Worm (Caenorhabditis elegans) whole organism, young adult: ENCODE results near the gene tlk-1.

Experiments used
- C17E4.6 ChIP-seq: fragments of 200-800 bp; sonication (Bioruptor generic); IDR thresholded peaks from 2 replicates; pipeline ENCODE4 v1.3.6; 2022; ENCODE audit warnings: missing genetic modification reagents, missing genetic modification characterization, missing compliant biosample characterization
- F22D6.2 ChIP-seq: sonication (generic microtip); optimal IDR thresholded peaks from 2 replicates; lab custom pipeline; 2016; ENCODE audit warnings: mild to moderate bottlenecking, missing genetic modification characterization, missing compliant biosample characterization
- F23B12.7 ChIP-seq: sonication (generic microtip); optimal IDR thresholded peaks from 2 replicates; lab custom pipeline; 2017; ENCODE audit warnings: missing genetic modification characterization, mild to moderate bottlenecking, missing compliant biosample characterization, antibody characterized with exemption, moderate library complexity; ENCODE audit not compliant: insufficient read depth
- F57C9.4 ChIP-seq: sonication (generic microtip); optimal IDR thresholded peaks from 2 replicates; lab custom pipeline; 2017; ENCODE audit warnings: mild to moderate bottlenecking, missing genetic modification characterization, missing compliant biosample characterization
- K12H6.12 ChIP-seq: fragments of 200-800 bp; sonication (Bioruptor generic); optimal IDR thresholded peaks from 2 replicates; lab custom pipeline; 2018; ENCODE audit warnings: mild to moderate bottlenecking, missing genetic modification characterization, missing compliant biosample characterization
- Y53F4B.3 ChIP-seq: fragments of 200-800 bp; sonication (Bioruptor generic); IDR thresholded peaks from 2 replicates; pipeline ENCODE4 v1.3.6; 2022; ENCODE audit warnings: missing genetic modification reagents, missing genetic modification characterization, missing compliant biosample characterization
- Y56A3A.18 ChIP-seq: fragments of 200-800 bp; sonication (Bioruptor generic); IDR thresholded peaks from 2 replicates; pipeline ENCODE4 v1.3.6; 2022; ENCODE audit warnings: missing genetic modification reagents, missing genetic modification characterization, missing compliant biosample characterization
- akir-1 ChIP-seq: fragments of 200-800 bp; sonication (Bioruptor generic); optimal IDR thresholded peaks from 2 replicates; lab custom pipeline; 2018; ENCODE audit warnings: mild to moderate bottlenecking, missing genetic modification characterization, moderate library complexity, missing compliant biosample characterization
- aptf-2 ChIP-seq: fragments of 200-800 bp; sonication (Bioruptor generic); conservative IDR thresholded peaks from 2 replicates; pipeline ENCODE4 v1.3.6; 2022; ENCODE audit warnings: missing genetic modification reagents, missing genetic modification characterization, missing compliant biosample characterization
- bed-1 ChIP-seq: fragments of 200-800 bp; sonication (Bioruptor generic); IDR thresholded peaks from 2 replicates; pipeline ENCODE4 v1.3.6; 2022; ENCODE audit warnings: missing genetic modification reagents, missing genetic modification characterization, missing compliant biosample characterization
- ccch-3 ChIP-seq: fragments of 200-800 bp; sonication (Bioruptor generic); optimal IDR thresholded peaks from 2 replicates; lab custom pipeline; 2018; ENCODE audit warnings: mild to moderate bottlenecking, missing genetic modification characterization, missing compliant biosample characterization
- cebp-1 ChIP-seq, 2 experiments: fragments of 200-800 bp in 1 of 2; sonication (Bioruptor generic) in 1 of 2; sonication (generic microtip) in 1 of 2; IDR thresholded peaks in 1 of 2; optimal IDR thresholded peaks in 1 of 2; 2 replicates each; pipeline versions ENCODE4 v1.3.6 to Lab custom; 2017 to 2022; ENCODE audit warnings: missing compliant biosample characterization in 2 of 2, missing genetic modification characterization in 2 of 2, mild to moderate bottlenecking in 1 of 2, missing genetic modification reagents in 1 of 2, moderate library complexity in 1 of 2
- cebp-2 ChIP-seq: fragments of 200-800 bp; sonication (Bioruptor generic); IDR thresholded peaks from 2 replicates; pipeline ENCODE4 v1.3.6; 2022; ENCODE audit warnings: missing genetic modification characterization, missing compliant biosample characterization
- ceh-58 ChIP-seq: fragments of 200-800 bp; sonication (Bioruptor generic); IDR thresholded peaks from 2 replicates; pipeline ENCODE4 v1.3.6; 2022; ENCODE audit warnings: missing genetic modification characterization, missing compliant biosample characterization
- ceh-79 ChIP-seq: sonication (generic microtip); optimal IDR thresholded peaks from 2 replicates; lab custom pipeline; 2017; ENCODE audit warnings: mild to moderate bottlenecking, missing genetic modification characterization, missing compliant biosample characterization
- ceh-91 ChIP-seq: fragments of 200-800 bp; sonication (Bioruptor generic); IDR thresholded peaks from 2 replicates; pipeline ENCODE4 v1.3.6; 2022; ENCODE audit warnings: missing genetic modification reagents, missing genetic modification characterization, missing compliant biosample characterization
- egrh-3 ChIP-seq: fragments of 200-800 bp; sonication (Bioruptor generic); IDR thresholded peaks from 2 replicates; pipeline ENCODE4 v1.3.6; 2022; ENCODE audit warnings: missing genetic modification reagents, missing genetic modification characterization, missing compliant biosample characterization
- ets-4 ChIP-seq: fragments of 200-800 bp; sonication (Bioruptor generic); optimal IDR thresholded peaks from 2 replicates; lab custom pipeline; 2018; ENCODE audit warnings: mild to moderate bottlenecking, missing genetic modification characterization, missing compliant biosample characterization
- gei-17 ChIP-seq: fragments of 200-800 bp; sonication (Bioruptor generic); optimal IDR thresholded peaks from 2 replicates; lab custom pipeline; 2018; ENCODE audit warnings: mild to moderate bottlenecking, missing genetic modification characterization, missing compliant biosample characterization
- hmg-1.2 ChIP-seq: fragments of 200-800 bp; sonication (Bioruptor generic); IDR thresholded peaks from 2 replicates; pipeline ENCODE4 v1.3.6; 2022; ENCODE audit warnings: missing genetic modification reagents, missing genetic modification characterization, missing compliant biosample characterization
- lin-35 ChIP-seq, 3 experiments: fragments of 150-350 bp in 2 of 3; sonication (generic microtip) in 1 of 3; optimal IDR thresholded peaks; 2 replicates each; lab custom pipeline; 2014 to 2018; ENCODE audit warnings: missing biosample characterization in 3 of 3, missing genetic modification characterization in 3 of 3, missing genetic modification reagents in 3 of 3
- lin-40 ChIP-seq: sonication (generic microtip); optimal IDR thresholded peaks from 2 replicates; lab custom pipeline; 2016; ENCODE audit warnings: missing genetic modification characterization, mild to moderate bottlenecking, missing compliant biosample characterization, missing genotype, missing genetic modification reagents
- madf-3 ChIP-seq: fragments of 200-800 bp; sonication (Bioruptor generic); IDR thresholded peaks from 2 replicates; pipeline ENCODE4 v1.3.6; 2022; ENCODE audit warnings: missing genetic modification reagents, missing genetic modification characterization, missing compliant biosample characterization
- madf-6 ChIP-seq: fragments of 200-800 bp; sonication (Bioruptor generic); IDR thresholded peaks from 2 replicates; pipeline ENCODE4 v1.3.6; 2022; ENCODE audit warnings: missing genetic modification reagents, missing genetic modification characterization, missing compliant biosample characterization
- nfya-1 ChIP-seq: sonication (generic microtip); optimal IDR thresholded peaks from 2 replicates; lab custom pipeline; 2017; ENCODE audit warnings: antibody characterized with exemption, missing compliant biosample characterization, missing genetic modification characterization, borderline replicate concordance; ENCODE audit not compliant: insufficient read depth
- nfya-2 ChIP-seq: fragments of 200-800 bp; sonication (Bioruptor generic); IDR thresholded peaks from 2 replicates; pipeline ENCODE4 v1.3.6; 2022; ENCODE audit warnings: missing genetic modification reagents, missing genetic modification characterization, missing compliant biosample characterization
- nhr-120 ChIP-seq: fragments of 200-800 bp; sonication (Bioruptor generic); IDR thresholded peaks from 2 replicates; pipeline ENCODE4 v1.3.6; 2022; ENCODE audit warnings: missing genetic modification characterization, missing compliant biosample characterization
- nhr-27 ChIP-seq: fragments of 200-800 bp; sonication (Bioruptor generic); optimal IDR thresholded peaks from 2 replicates; lab custom pipeline; 2018; ENCODE audit warnings: mild to moderate bottlenecking, missing genetic modification characterization, moderate library complexity, missing compliant biosample characterization
- nhr-80 ChIP-seq: sonication (generic microtip); optimal IDR thresholded peaks from 2 replicates; lab custom pipeline; 2016; ENCODE audit warnings: missing genetic modification characterization, missing compliant biosample characterization
- rcor-1 ChIP-seq: fragments of 200-800 bp; sonication (Bioruptor generic); IDR thresholded peaks from 2 replicates; pipeline ENCODE4 v1.3.6; 2022; ENCODE audit warnings: missing genetic modification reagents, missing genetic modification characterization, missing compliant biosample characterization
- rec-8 ChIP-seq, 2 experiments: sonication (generic microtip); optimal IDR thresholded peaks; 2 replicates each; lab custom pipeline; 2016; ENCODE audit warnings: mild to moderate bottlenecking in 2 of 2, missing genetic modification characterization in 2 of 2, missing genetic modification reagents in 2 of 2, missing genotype in 2 of 2, missing biosample characterization in 1 of 2, missing compliant biosample characterization in 1 of 2, moderate library complexity in 1 of 2
- snpc-1.3 ChIP-seq: sonication (generic microtip); optimal IDR thresholded peaks from 2 replicates; lab custom pipeline; 2017; ENCODE audit warnings: missing genetic modification characterization, mild to moderate bottlenecking, missing compliant biosample characterization, antibody characterized with exemption, moderate library complexity, missing genotype, missing genetic modification reagents; ENCODE audit not compliant: insufficient read depth
- unc-62 ChIP-seq: fragments of 150-350 bp; optimal IDR thresholded peaks from 2 replicates; lab custom pipeline; 2014; ENCODE audit warnings: missing biosample characterization, missing genetic modification reagents, missing genetic modification characterization
- zfh-2 ChIP-seq: fragments of 200-800 bp; sonication (Bioruptor generic); conservative IDR thresholded peaks from 2 replicates; pipeline ENCODE4 v1.3.6; 2022; ENCODE audit warnings: missing genetic modification reagents, missing genetic modification characterization, missing compliant biosample characterization

The tlk-1 gene

DNA sequence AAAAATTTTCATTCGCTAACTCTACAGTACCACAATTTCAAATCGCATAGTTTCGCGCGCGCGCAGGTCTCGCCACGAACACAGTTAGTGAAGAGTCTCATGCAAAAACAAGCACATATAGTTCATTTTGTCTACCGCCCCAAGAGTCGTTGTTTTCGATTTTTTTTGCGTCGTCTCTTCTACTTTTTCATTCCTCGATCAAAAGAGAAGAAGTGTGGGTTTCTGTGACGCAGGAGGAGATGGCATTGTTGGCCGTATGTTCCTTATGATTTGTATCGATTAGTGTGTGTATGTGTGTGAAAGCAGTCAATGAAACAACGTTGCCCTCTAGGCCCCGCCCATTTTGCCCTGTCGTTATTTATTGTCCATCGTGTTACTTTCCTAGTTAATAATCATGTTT is 1.8 kb upstream of the tlk-1 start:
- TF ChIP-seq nfya-1 (tag; lab: Kevin White, UChicago), result no peak
- TF ChIP-seq gei-17 (GFP tag; lab: Kevin White, UChicago), result no peak
- no peak for TF ChIP-seq ceh-91 (GFP tag; lab: Robert Waterston, UW)
- no peak for TF ChIP-seq cebp-2 (GFP tag; lab: Robert Waterston, UW)
- TF ChIP-seq Y53F4B.3, result no peak
- TF ChIP-seq akir-1 (GFP tag; lab: Kevin White, UChicago), result no peak
- TF ChIP-seq egrh-3 (GFP tag; lab: Robert Waterston, UW), result no peak
- no peak for TF ChIP-seq unc-62 (GFP tag; lab: Kevin White, UChicago)
- no peak for TF ChIP-seq F22D6.2 (tag; lab: Kevin White, UChicago)
- no peak for TF ChIP-seq ets-4 (GFP tag; lab: Kevin White, UChicago)
- no peak for TF ChIP-seq F57C9.4
- no peak for TF ChIP-seq ceh-58 (GFP tag; lab: Robert Waterston, UW)
- TF ChIP-seq F23B12.7 (tag; lab: Kevin White, UChicago), result no peak
- no peak for TF ChIP-seq rec-8 (tag; optimal IDR thresholded peaks at IDR 0.05; lab: Kevin White, UChicago)
- no peak for TF ChIP-seq K12H6.12 (tag; lab: Kevin White, UChicago)
- no peak for TF ChIP-seq nhr-27 (tag; lab: Kevin White, UChicago)
- TF ChIP-seq nhr-80 (tag; lab: Kevin White, UChicago), result no peak
- no peak for TF ChIP-seq Y56A3A.18 (GFP tag; lab: Robert Waterston, UW)

DNA sequence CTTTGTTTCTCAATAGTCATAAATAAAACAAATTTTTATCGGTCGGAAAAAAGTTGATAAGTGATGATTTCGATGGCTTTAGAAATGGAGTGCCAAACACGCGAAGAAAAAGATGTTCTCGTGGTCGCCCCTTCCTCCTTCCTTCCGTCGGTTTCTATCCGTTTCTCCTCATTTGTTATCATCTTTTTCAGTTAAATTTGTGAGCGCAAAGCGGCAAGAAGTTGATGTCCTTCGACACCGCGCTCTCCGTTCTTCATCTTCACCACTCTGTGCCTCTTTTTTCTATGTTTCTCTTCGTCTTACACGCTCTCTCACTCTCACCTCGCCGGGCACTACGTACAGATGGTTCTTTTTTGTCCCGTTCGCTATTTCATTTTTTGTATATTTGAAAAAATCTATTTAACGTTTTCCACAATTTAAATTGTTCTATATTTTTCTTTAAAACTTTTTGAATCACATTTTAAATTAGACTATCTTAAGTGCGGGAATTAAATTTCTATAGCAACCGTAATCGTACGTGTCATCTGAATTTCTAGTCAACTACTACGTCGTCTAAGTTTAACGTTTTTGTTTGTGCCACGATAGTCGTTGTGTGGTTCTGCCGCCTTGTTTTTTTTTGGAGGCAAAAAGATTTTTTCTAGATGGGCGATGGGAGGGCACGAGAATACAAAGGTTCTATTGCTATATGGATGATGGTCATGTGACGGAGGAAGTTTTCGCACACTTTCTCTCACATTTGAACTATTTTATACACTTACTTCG is 860 bp upstream of the tlk-1 start:
- no peak for TF ChIP-seq cebp-2 (GFP tag; lab: Robert Waterston, UW)
- TF ChIP-seq bed-1, result no peak
- peak; percentile 2 for TF ChIP-seq K12H6.12 (tag; lab: Kevin White, UChicago)
- no peak for TF ChIP-seq cebp-1 (GFP tag; IDR thresholded peaks at IDR 0.05; lab: Robert Waterston, UW)
- TF ChIP-seq cebp-1 (tag; optimal IDR thresholded peaks at IDR 0.05; lab: Kevin White, UChicago), result peak; percentile 1
- TF ChIP-seq ccch-3, result no peak
- no peak for TF ChIP-seq C17E4.6 (GFP tag; lab: Robert Waterston, UW)
- TF ChIP-seq lin-35 (GFP tag; optimal IDR thresholded peaks at IDR 0.05; lab: Kevin White, UChicago), result no peak
- TF ChIP-seq madf-6, result no peak
- peak; percentile 32 for TF ChIP-seq nhr-80 (tag; lab: Kevin White, UChicago)
- no peak for TF ChIP-seq nfya-2 (GFP tag; lab: Robert Waterston, UW)
- no peak for TF ChIP-seq madf-3 (GFP tag; lab: Robert Waterston, UW)
- TF ChIP-seq aptf-2 (GFP tag; lab: Robert Waterston, UW), result no peak
- TF ChIP-seq hmg-1.2, result peak; percentile 53; the same call in 1 of the 2 replicates
- no peak for TF ChIP-seq gei-17 (GFP tag; lab: Kevin White, UChicago)
- TF ChIP-seq ceh-79 (tag; lab: Kevin White, UChicago), result no peak
- TF ChIP-seq zfh-2 (GFP tag; lab: Robert Waterston, UW), result 0 out of 2 replicates have a peak, but pooled peaks have one; percentile 27
- no peak for TF ChIP-seq snpc-1.3 (tag; lab: Kevin White, UChicago)
- TF ChIP-seq lin-40 (tag; lab: Kevin White, UChicago), result no peak
- TF ChIP-seq nhr-120 (GFP tag; lab: Robert Waterston, UW), result no peak
- no peak for TF ChIP-seq rcor-1 (GFP tag; lab: Robert Waterston, UW)
